Fruit fly (Drosophila melanogaster): ENCODE measurements around the gene beat-VII.
A peak's percentile ranks its signal among the peaks of the same experiment; 100 is the strongest.

The beat-VII gene

dm6 chr3R:26690197-26690596, 8.4 kb upstream of the beat-VII start (continued):
- TF ChIP-seq CG14860 (GFP tag; IDR thresholded peaks at IDR 0.05; ENCODE audit: partially characterized antibody), result no peak
- TF ChIP-seq Dip2 (GFP tag; IDR thresholded peaks at IDR 0.05), result no peak
- no peak for TF ChIP-seq HLH4C (GFP tag; IDR thresholded peaks at IDR 0.05; ENCODE audit: partially characterized antibody)
- no peak for TF ChIP-seq CG16815 (GFP tag; optimal IDR thresholded peaks at IDR 0.05)
- peak; percentile 42; the same call in 1 of the 2 replicates for TF ChIP-seq lmd (GFP tag; IDR thresholded peaks at IDR 0.05)
- peak; percentile 59 for TF ChIP-seq Med (GFP tag)
- peak; percentile 42 for TF ChIP-seq CG18599 (GFP tag; optimal IDR thresholded peaks at IDR 0.05)
- TF ChIP-seq CG10147 (GFP tag; optimal IDR thresholded peaks at IDR 0.05), result peak; percentile 15
- TF ChIP-seq NC2α (GFP tag; optimal IDR thresholded peaks at IDR 0.05), result no peak
- no peak for TF ChIP-seq ato (GFP tag; IDR thresholded peaks at IDR 0.05; ENCODE audit: partially characterized antibody)
- TF ChIP-seq CG12744 (GFP tag; optimal IDR thresholded peaks at IDR 0.05), result no peak
- TF ChIP-seq ci (GFP tag; IDR thresholded peaks at IDR 0.05), result 0 out of 3 replicates have a peak, but pooled peaks have one; percentile 29
- no peak for TF ChIP-seq so (GFP tag; IDR thresholded peaks at IDR 0.05)
- peak; percentile 14 for TF ChIP-seq CG15269 (tag; optimal IDR thresholded peaks at IDR 0.05)
- TF ChIP-seq Eip74EF (GFP tag; optimal IDR thresholded peaks at IDR 0.05), result no peak
- no peak for TF ChIP-seq Dfd (GFP tag; optimal IDR thresholded peaks at IDR 0.05)
- no peak for TF ChIP-seq BtbVII (GFP tag; optimal IDR thresholded peaks at IDR 0.05)
- TF ChIP-seq Ets65A (GFP tag), result peak; percentile 77
- no peak for TF ChIP-seq wek (GFP tag; optimal IDR thresholded peaks at IDR 0.05)
- TF ChIP-seq CG3163 (GFP tag; optimal IDR thresholded peaks at IDR 0.05), result no peak
- TF ChIP-seq Max (GFP tag; optimal IDR thresholded peaks at IDR 0.05), result no peak
- TF ChIP-seq otp (GFP tag; IDR thresholded peaks at IDR 0.05), result no peak
- TF ChIP-seq lab (GFP tag; optimal IDR thresholded peaks at IDR 0.05), result peak; percentile 52
- TF ChIP-seq CG4404 (GFP tag; IDR thresholded peaks at IDR 0.05), result no peak
- TF ChIP-seq CG10431 (GFP tag; optimal IDR thresholded peaks at IDR 0.05), result no peak
- no peak for TF ChIP-seq CG10959 (GFP tag; IDR thresholded peaks at IDR 0.05)
- no peak for TF ChIP-seq CG6254 (GFP tag; optimal IDR thresholded peaks at IDR 0.05)
- no peak for TF ChIP-seq CG12071 (GFP tag; optimal IDR thresholded peaks at IDR 0.05)
- no peak for TF ChIP-seq B-H2 (GFP tag; optimal IDR thresholded peaks at IDR 0.05)
- TF ChIP-seq stwl (tag; optimal IDR thresholded peaks at IDR 0.05), result no peak
- no peak for TF ChIP-seq Jarid2 (GFP tag; optimal IDR thresholded peaks at IDR 0.05)
- no peak for TF ChIP-seq CG30431 (GFP tag; optimal IDR thresholded peaks at IDR 0.05)
- no peak for TF ChIP-seq CG9437 (GFP tag; optimal IDR thresholded peaks at IDR 0.05)
- no peak for TF ChIP-seq CG18476 (GFP tag; optimal IDR thresholded peaks at IDR 0.05)
- TF ChIP-seq Hand (GFP tag; optimal IDR thresholded peaks at IDR 0.05), result no peak
- TF ChIP-seq bigmax (GFP tag; optimal IDR thresholded peaks at IDR 0.05), result no peak
- no peak for TF ChIP-seq CG33213 (GFP tag; optimal IDR thresholded peaks at IDR 0.05)
- peak; percentile 25 for TF ChIP-seq dmrt99B (tag; optimal IDR thresholded peaks at IDR 0.05)
- no peak for TF ChIP-seq vnd (GFP tag; IDR thresholded peaks at IDR 0.05; ENCODE audit: partially characterized antibody)
- peak; percentile 34 for TF ChIP-seq CG11504 (tag; optimal IDR thresholded peaks at IDR 0.05)
- TF ChIP-seq Neu2 (GFP tag; optimal IDR thresholded peaks at IDR 0.05; ENCODE audit: borderline replicate concordance), result no peak
- TF ChIP-seq ind (GFP tag; optimal IDR thresholded peaks at IDR 0.05), result no peak
- TF ChIP-seq vvl (GFP tag; IDR thresholded peaks at IDR 0.05), result peak; percentile 36; the same call in 1 of the 2 replicates
- TF ChIP-seq Meics (GFP tag; optimal IDR thresholded peaks at IDR 0.05), result peak; percentile 39
- TF ChIP-seq CG15011 (GFP tag; optimal IDR thresholded peaks at IDR 0.05), result no peak
- no peak for TF ChIP-seq CG13894 (tag; optimal IDR thresholded peaks at IDR 0.05)
- no peak for TF ChIP-seq bbx (GFP tag; IDR thresholded peaks at IDR 0.05; ENCODE audit: partially characterized antibody)
- peak; percentile 0 for TF ChIP-seq zfh2 (GFP tag; optimal IDR thresholded peaks at IDR 0.05)
- no peak for TF ChIP-seq Atf3 (GFP tag; optimal IDR thresholded peaks at IDR 0.05)
- TF ChIP-seq CG9932 (GFP tag; IDR thresholded peaks at IDR 0.05), result peak; percentile 31; the same call in 1 of the 2 replicates
